Worm (Caenorhabditis elegans) whole organism, L4 larva: ENCODE results near the gene Y40H7A.10.
A peak's percentile ranks its signal among the peaks of the same experiment; 100 is the strongest.

Experiments
- D1046.2 ChIP-seq: fragments of 200-800 bp; sonication (Bioruptor generic); IDR thresholded peaks from 2 replicates; pipeline ENCODE4 v1.3.6; 2022; ENCODE audit warnings: missing genetic modification characterization, missing compliant biosample characterization
- F26F4.8 ChIP-seq: fragments of 200-800 bp; sonication (Bioruptor generic); conservative IDR thresholded peaks from 2 replicates; pipeline ENCODE4 v1.3.6; 2022; ENCODE audit warnings: missing genetic modification characterization, missing compliant biosample characterization
- T20F7.1 ChIP-seq: fragments of 200-800 bp; sonication (Bioruptor generic); optimal IDR thresholded peaks from 2 replicates; lab custom pipeline; 2018; ENCODE audit warnings: mild to moderate bottlenecking, missing genetic modification characterization, missing compliant biosample characterization
- Y105C5A.15 ChIP-seq: fragments of 200-800 bp; sonication (Bioruptor generic); IDR thresholded peaks from 2 replicates; pipeline ENCODE4 v1.3.6; 2022; ENCODE audit warnings: missing genetic modification characterization, missing compliant biosample characterization
- Y48G9A.11 ChIP-seq: fragments of 200-800 bp; sonication (Bioruptor generic); IDR thresholded peaks from 2 replicates; pipeline ENCODE4 v1.3.6; 2022; ENCODE audit warnings: missing genetic modification reagents, missing genetic modification characterization, missing compliant biosample characterization
- ZK337.2 ChIP-seq: fragments of 200-800 bp; sonication (Bioruptor generic); IDR thresholded peaks from 2 replicates; pipeline ENCODE4 v1.3.6; 2022; ENCODE audit warnings: missing genetic modification reagents, missing genetic modification characterization, missing compliant biosample characterization
- aha-1 ChIP-seq: fragments of 150-350 bp; peaks from one replicate; lab custom pipeline; 2014; ENCODE audit warnings: missing biosample characterization, missing genetic modification characterization
- ceh-32 ChIP-seq: sonication (generic microtip); optimal IDR thresholded peaks from 2 replicates; lab custom pipeline; 2016; ENCODE audit warnings: mild to moderate bottlenecking, missing genetic modification characterization, missing compliant biosample characterization; ENCODE audit not compliant: poor library complexity
- ceh-44 ChIP-seq: fragments of 200-800 bp; sonication (Bioruptor generic); IDR thresholded peaks from 2 replicates; pipeline ENCODE4 v1.3.6; 2022; ENCODE audit warnings: missing genetic modification reagents, missing genetic modification characterization, missing compliant biosample characterization
- ces-1 ChIP-seq: fragments of 150-350 bp; sonication (generic microtip); optimal IDR thresholded peaks from 4 replicates; lab custom pipeline; 2014; ENCODE audit warnings: missing biosample characterization, missing genetic modification reagents, missing genetic modification characterization
- cey-2 ChIP-seq: sonication (generic microtip); optimal IDR thresholded peaks from 3 replicates; lab custom pipeline; 2017; ENCODE audit warnings: missing genetic modification characterization, mild to moderate bottlenecking, missing compliant biosample characterization, antibody characterized with exemption, borderline replicate concordance; ENCODE audit not compliant: insufficient read depth
- daf-12 ChIP-seq: fragments of 150-350 bp; optimal IDR thresholded peaks from 2 replicates; lab custom pipeline; 2014; ENCODE audit warnings: missing biosample characterization, missing genetic modification reagents, missing genetic modification characterization
- daf-16 ChIP-seq, 3 experiments: sonication (generic microtip); optimal IDR thresholded peaks; 2 replicates each; lab custom pipeline; 2016 to 2017; ENCODE audit warnings: missing genetic modification characterization in 3 of 3, missing genetic modification reagents in 3 of 3, mild to moderate bottlenecking in 2 of 3, missing compliant biosample characterization in 2 of 3, missing biosample characterization in 1 of 3, moderate library complexity in 1 of 3
- daf-19 ChIP-seq: fragments of 200-800 bp; sonication (Bioruptor generic); conservative IDR thresholded peaks from 2 replicates; pipeline ENCODE4 v1.3.6; 2022; ENCODE audit warnings: missing genetic modification characterization, missing compliant biosample characterization
- dmd-6 ChIP-seq: fragments of 200-800 bp; sonication (Bioruptor generic); IDR thresholded peaks from 2 replicates; pipeline ENCODE4 v1.3.6; 2022; ENCODE audit warnings: missing genetic modification reagents, missing genetic modification characterization, missing compliant biosample characterization
- fkh-10 ChIP-seq: fragments of 150-350 bp; optimal IDR thresholded peaks from 2 replicates; lab custom pipeline; 2014; ENCODE audit warnings: missing biosample characterization, missing genetic modification reagents, missing genetic modification characterization
- fos-1 ChIP-seq: fragments of 150-350 bp; optimal IDR thresholded peaks from 2 replicates; lab custom pipeline; 2014; ENCODE audit warnings: missing biosample characterization, missing genetic modification characterization
- hif-1 ChIP-seq, 2 experiments: sonication (generic microtip); optimal IDR thresholded peaks; 2 replicates each; lab custom pipeline; 2016 to 2017; ENCODE audit warnings: missing compliant biosample characterization in 2 of 2, missing genetic modification characterization in 2 of 2, missing genetic modification reagents in 2 of 2, missing genotype in 2 of 2, mild to moderate bottlenecking in 1 of 2
- hmg-1.1 ChIP-seq: fragments of 200-800 bp; sonication (Bioruptor generic); IDR thresholded peaks from 2 replicates; pipeline ENCODE4 v1.3.6; 2022; ENCODE audit warnings: missing genetic modification reagents, missing genetic modification characterization, missing compliant biosample characterization
- jun-1 ChIP-seq: fragments of 150-350 bp; optimal IDR thresholded peaks from 2 replicates; lab custom pipeline; 2014; ENCODE audit warnings: missing biosample characterization, missing genetic modification reagents, missing genetic modification characterization
- lim-7 ChIP-seq: fragments of 200-800 bp; sonication (Bioruptor generic); IDR thresholded peaks from 2 replicates; pipeline ENCODE4 v1.3.6; 2022; ENCODE audit warnings: missing genetic modification characterization, missing compliant biosample characterization
- lin-13 ChIP-seq: fragments of 150-350 bp; optimal IDR thresholded peaks from 2 replicates; lab custom pipeline; 2014; ENCODE audit warnings: missing biosample characterization, missing genetic modification reagents, missing genetic modification characterization
- lin-38 ChIP-seq: fragments of 200-800 bp; sonication (Bioruptor generic); IDR thresholded peaks from 2 replicates; pipeline ENCODE4 v1.3.6; 2022; ENCODE audit warnings: missing genetic modification reagents, missing genetic modification characterization, missing compliant biosample characterization
- lir-3 ChIP-seq: sonication (generic microtip); optimal IDR thresholded peaks from 2 replicates; lab custom pipeline; 2016; ENCODE audit warnings: mild to moderate bottlenecking, missing genetic modification characterization, missing compliant biosample characterization
- madf-9 ChIP-seq: fragments of 200-800 bp; sonication (Bioruptor generic); conservative IDR thresholded peaks from 2 replicates; pipeline ENCODE4 v1.3.6; 2022; ENCODE audit warnings: missing genetic modification reagents, missing genetic modification characterization, missing compliant biosample characterization
- mdl-1 ChIP-seq, 2 experiments: fragments of 150-350 bp in 1 of 2; sonication (generic microtip) in 1 of 2; optimal IDR thresholded peaks; 2 replicates each; lab custom pipeline; 2014 to 2017; ENCODE audit warnings: missing biosample characterization in 2 of 2, missing genetic modification characterization in 2 of 2
- mdt-29 ChIP-seq: fragments of 200-800 bp; sonication (Bioruptor generic); IDR thresholded peaks from 2 replicates; pipeline ENCODE4 v1.3.6; 2022; ENCODE audit warnings: missing genetic modification reagents, missing genetic modification characterization, missing compliant biosample characterization
- mep-1 ChIP-seq: fragments of 150-350 bp; sonication (generic microtip); optimal IDR thresholded peaks from 3 replicates; lab custom pipeline; 2014; ENCODE audit warnings: missing biosample characterization, missing genetic modification characterization
- nhr-11 ChIP-seq: fragments of 150-350 bp; optimal IDR thresholded peaks from 2 replicates; lab custom pipeline; 2014; ENCODE audit warnings: missing biosample characterization, missing genetic modification characterization
- nhr-111 ChIP-seq: fragments of 200-800 bp; sonication (Bioruptor generic); optimal IDR thresholded peaks from 2 replicates; lab custom pipeline; 2018; ENCODE audit warnings: mild to moderate bottlenecking, missing genetic modification characterization, missing compliant biosample characterization
- nhr-25 ChIP-seq: sonication (generic microtip); optimal IDR thresholded peaks from 2 replicates; lab custom pipeline; 2017; ENCODE audit warnings: missing genetic modification characterization, mild to moderate bottlenecking, missing compliant biosample characterization, antibody characterized with exemption, moderate library complexity, borderline replicate concordance; ENCODE audit not compliant: insufficient read depth
- nhr-28 ChIP-seq: fragments of 150-350 bp; optimal IDR thresholded peaks from 2 replicates; lab custom pipeline; 2014; ENCODE audit warnings: missing biosample characterization, missing genetic modification characterization
- nhr-41 ChIP-seq: fragments of 200-800 bp; sonication (Bioruptor generic); IDR thresholded peaks from 2 replicates; pipeline ENCODE4 v1.3.6; 2022; ENCODE audit warnings: missing genetic modification reagents, missing genetic modification characterization, missing compliant biosample characterization
- nhr-42 ChIP-seq: fragments of 200-800 bp; sonication (Bioruptor generic); IDR thresholded peaks from 2 replicates; pipeline ENCODE4 v1.3.6; 2022; ENCODE audit warnings: missing genetic modification characterization, missing compliant biosample characterization
- nhr-48 ChIP-seq: sonication (generic microtip); optimal IDR thresholded peaks from 2 replicates; lab custom pipeline; 2016; ENCODE audit warnings: mild to moderate bottlenecking, missing genetic modification characterization, missing compliant biosample characterization
- nhr-6 ChIP-seq: fragments of 150-350 bp; optimal IDR thresholded peaks from 2 replicates; lab custom pipeline; 2014; ENCODE audit warnings: missing biosample characterization, missing genetic modification characterization
- nhr-76 ChIP-seq: fragments of 150-350 bp; optimal IDR thresholded peaks from 2 replicates; lab custom pipeline; 2014; ENCODE audit warnings: missing biosample characterization, missing genetic modification characterization
- nhr-77 ChIP-seq: fragments of 150-350 bp; optimal IDR thresholded peaks from 2 replicates; lab custom pipeline; 2014; ENCODE audit warnings: missing biosample characterization, missing genetic modification characterization
- pha-4 ChIP-seq, 2 experiments: fragments of 150-350 bp in 1 of 2; fragments of 200-800 bp in 1 of 2; sonication (Bioruptor generic) in 1 of 2; IDR thresholded peaks in 1 of 2; optimal IDR thresholded peaks in 1 of 2; 2 replicates each; pipeline versions ENCODE4 v1.3.6 to Lab custom; 2014 to 2022; ENCODE audit warnings: missing genetic modification characterization in 2 of 2, missing genetic modification reagents in 2 of 2, missing biosample characterization in 1 of 2, missing compliant biosample characterization in 1 of 2
- sdz-12 ChIP-seq: fragments of 200-800 bp; sonication (Bioruptor generic); optimal IDR thresholded peaks from 2 replicates; lab custom pipeline; 2018; ENCODE audit warnings: mild to moderate bottlenecking, missing genetic modification characterization, missing compliant biosample characterization
- snpc-1.2 ChIP-seq: fragments of 200-800 bp; sonication (Bioruptor generic); IDR thresholded peaks from 2 replicates; pipeline ENCODE4 v1.3.6; 2022; ENCODE audit warnings: missing genetic modification reagents, missing genetic modification characterization, missing compliant biosample characterization
- tra-1 ChIP-seq: fragments of 200-800 bp; sonication (Bioruptor generic); IDR thresholded peaks from 2 replicates; pipeline ENCODE4 v1.3.6; 2022; ENCODE audit warnings: missing genetic modification reagents, missing genetic modification characterization, missing compliant biosample characterization
- unc-130 ChIP-seq: sonication (generic microtip); optimal IDR thresholded peaks from 2 replicates; lab custom pipeline; 2016; ENCODE audit warnings: missing genetic modification reagents, missing genetic modification characterization, missing compliant biosample characterization
- unc-62 ChIP-seq, 3 experiments: fragments of 150-350 bp in 1 of 3; sonication (generic microtip); optimal IDR thresholded peaks in 2 of 3; peaks in 1 of 3; 1 replicate in 1 of 3; 2 replicates in 2 of 3; lab custom pipeline; 2014 to 2017; ENCODE audit warnings: missing biosample characterization in 3 of 3, missing genetic modification characterization in 3 of 3, missing genetic modification reagents in 3 of 3, missing genotype in 1 of 3
- vab-7 ChIP-seq: fragments of 200-800 bp; sonication (Bioruptor generic); IDR thresholded peaks from 2 replicates; pipeline ENCODE4 v1.3.6; 2022; ENCODE audit warnings: missing genetic modification reagents, missing genetic modification characterization, missing compliant biosample characterization
- zag-1 ChIP-seq: fragments of 150-350 bp; optimal IDR thresholded peaks from 2 replicates; lab custom pipeline; 2014; ENCODE audit warnings: missing biosample characterization, missing genetic modification characterization
- zfp-2 ChIP-seq: sonication (generic microtip); optimal IDR thresholded peaks from 2 replicates; lab custom pipeline; 2016; ENCODE audit warnings: mild to moderate bottlenecking, missing genetic modification characterization, missing compliant biosample characterization
- zip-11 ChIP-seq: fragments of 200-800 bp; sonication (Bioruptor generic); IDR thresholded peaks from 2 replicates; pipeline ENCODE4 v1.3.6; 2022; ENCODE audit warnings: missing genetic modification characterization, missing compliant biosample characterization

The Y40H7A.10 gene

ce11 chrIV:15187517-15188181 lies 27.7 kb downstream of the Y40H7A.10 start:
- TF ChIP-seq nhr-41 (GFP tag; lab: Robert Waterston, UW) (no peak), nhr-48 (no peak), mdl-1 (tag; optimal IDR thresholded peaks at IDR 0.05; lab: Kevin White, UChicago) (no peak), hmg-1.1 (GFP tag; lab: Robert Waterston, UW) (0 out of 2 replicates have a peak, but pooled peaks have one; percentile 19), F26F4.8 (GFP tag; lab: Robert Waterston, UW) (no peak), nhr-77 (tag; lab: Kevin White, UChicago) (no peak), lir-3 (no peak), Y48G9A.11 (no peak), snpc-1.2 (GFP tag; lab: Robert Waterston, UW) (peak; percentile 96), nhr-6 (tag; lab: Kevin White, UChicago) (no peak), zfp-2 (tag; lab: Kevin White, UChicago) (no peak), ceh-44 (GFP tag; lab: Robert Waterston, UW) (no peak), ceh-32 (tag; lab: Kevin White, UChicago) (no peak), nhr-42 (GFP tag; lab: Robert Waterston, UW) (no peak), nhr-11 (tag; lab: Kevin White, UChicago) (no peak), pha-4 (GFP tag; IDR thresholded peaks at IDR 0.05; lab: Robert Waterston, UW) (peak; percentile 49; the same call in 1 of the 2 replicates), pha-4 (tag; optimal IDR thresholded peaks at IDR 0.05; lab: Kevin White, UChicago) (no peak), lin-38 (no peak), nhr-76 (no peak), unc-62 (GFP tag; optimal IDR thresholded peaks at IDR 0.05 in 1 of 2; lab: Kevin White, UChicago) (no peak), unc-62 (tag; optimal IDR thresholded peaks at IDR 0.05; lab: Kevin White, UChicago) (no peak), mdt-29 (GFP tag; lab: Robert Waterston, UW) (0 out of 2 replicates have a peak, but pooled peaks have one; percentile 44), nhr-28 (tag; lab: Kevin White, UChicago) (no peak), unc-130 (GFP tag; lab: Kevin White, UChicago) (peak; percentile 8), nhr-25 (tag; lab: Kevin White, UChicago) (no peak), fkh-10 (GFP tag; lab: Kevin White, UChicago) (no peak), dmd-6 (GFP tag; lab: Robert Waterston, UW) (no peak), ces-1 (GFP tag; lab: Kevin White, UChicago) (no peak), D1046.2 (0 out of 2 replicates have a peak, but pooled peaks have one; percentile 68), Y105C5A.15 (GFP tag; lab: Robert Waterston, UW) (no peak), fos-1 (tag; lab: Kevin White, UChicago) (no peak), tra-1 (GFP tag; lab: Robert Waterston, UW) (no peak), jun-1 (tag; lab: Kevin White, UChicago) (no peak), daf-12 (tag; lab: Kevin White, UChicago) (no peak), hif-1 (tag; optimal IDR thresholded peaks at IDR 0.05; lab: Kevin White, UChicago) (no peak), zip-11 (no peak), lin-13 (GFP tag; lab: Kevin White, UChicago) (no peak), madf-9 (GFP tag; lab: Robert Waterston, UW) (0 out of 2 replicates have a peak, but pooled peaks have one; percentile 8), cey-2 (tag; lab: Kevin White, UChicago) (no peak), ZK337.2 (GFP tag; lab: Robert Waterston, UW) (no peak), aha-1 (tag; lab: Kevin White, UChicago) (no peak), mep-1 (no peak), lim-7 (no peak; the same call in 1 of the 2 replicates), T20F7.1 (GFP tag; lab: Kevin White, UChicago) (no peak), nhr-111 (GFP tag; lab: Kevin White, UChicago) (no peak), sdz-12 (GFP tag; lab: Kevin White, UChicago) (no peak), daf-19 (GFP tag; lab: Robert Waterston, UW) (no peak), daf-16 (GFP tag; optimal IDR thresholded peaks at IDR 0.05; lab: Kevin White, UChicago) (no peak), daf-16 (tag; optimal IDR thresholded peaks at IDR 0.05; lab: Kevin White, UChicago) (no peak), zag-1 (tag; lab: Kevin White, UChicago) (no peak), vab-7 (GFP tag; lab: Robert Waterston, UW) (peak; percentile 53)
